Fruit fly (Drosophila melanogaster): ENCODE results near the gene Nedd4.

Nedd4 gene

dm6 chr3L:17485280-17485792 lies 44.5 kb upstream of the Nedd4 start (continued):
- TF ChIP-seq CG13775 (GFP tag; optimal IDR thresholded peaks at IDR 0.05): peak; percentile 15
- peak; percentile 57 for TF ChIP-seq CG10274 (GFP tag; optimal IDR thresholded peaks at IDR 0.05)
- no peak for TF ChIP-seq corto (GFP tag; optimal IDR thresholded peaks at IDR 0.05)
- TF ChIP-seq CG4617 (GFP tag; optimal IDR thresholded peaks at IDR 0.05; ENCODE audit: borderline replicate concordance): peak; percentile 29
- peak; percentile 8 to 92 for TF ChIP-seq bsh (GFP tag; optimal IDR thresholded peaks at IDR 0.05)
- TF ChIP-seq ken (GFP tag; IDR thresholded peaks at IDR 0.05): 0 out of 3 replicates have a peak, but pooled peaks have one; percentile 42
- TF ChIP-seq Sin3A (optimal IDR thresholded peaks at IDR 0.05): no peak
- TF ChIP-seq CG30403 (GFP tag; optimal IDR thresholded peaks at IDR 0.05): no peak
- TF ChIP-seq MESR4 (GFP tag; optimal IDR thresholded peaks at IDR 0.05): peak; percentile 19
- TF ChIP-seq pfk (GFP tag; optimal IDR thresholded peaks at IDR 0.05): peak; percentile 69
- TF ChIP-seq onecut (GFP tag; IDR thresholded peaks at IDR 0.05): peak; percentile 84
- TF ChIP-seq ems (GFP tag; optimal IDR thresholded peaks at IDR 0.05): no peak
- TF ChIP-seq CG3407 (GFP tag; optimal IDR thresholded peaks at IDR 0.05): peak; percentile 98
- TF ChIP-seq CG2678 (tag; optimal IDR thresholded peaks at IDR 0.05): peak; percentile 81
- no peak for TF ChIP-seq Doc2 (GFP tag; IDR thresholded peaks at IDR 0.05)
- TF ChIP-seq Ets65A (GFP tag): peak; percentile 80
- peak; percentile 42 for TF ChIP-seq pum (GFP tag; optimal IDR thresholded peaks at IDR 0.05)
- TF ChIP-seq CG42726 (GFP tag; IDR thresholded peaks at IDR 0.05; ENCODE audit: partially characterized antibody): no peak
- peak; percentile 22 for TF ChIP-seq jumu (GFP tag; optimal IDR thresholded peaks at IDR 0.05)
- TF ChIP-seq tll (GFP tag; optimal IDR thresholded peaks at IDR 0.05): no peak
- peak; percentile 87 for TF ChIP-seq CG11723 (GFP tag; optimal IDR thresholded peaks at IDR 0.05)
- peak; percentile 16 for TF ChIP-seq eyg (GFP tag; optimal IDR thresholded peaks at IDR 0.05)
- no peak for TF ChIP-seq lilli (GFP tag; optimal IDR thresholded peaks at IDR 0.05)
- no peak for TF ChIP-seq jigr1 (GFP tag; IDR thresholded peaks at IDR 0.05)
- TF ChIP-seq Antp (GFP tag; optimal IDR thresholded peaks at IDR 0.05): peak; percentile 48
- TF ChIP-seq Side (GFP tag; optimal IDR thresholded peaks at IDR 0.05): peak; percentile 72
- peak; percentile 58 for TF ChIP-seq CG4820 (GFP tag; optimal IDR thresholded peaks at IDR 0.05)
- TF ChIP-seq CG11696 (GFP tag; IDR thresholded peaks at IDR 0.05): no peak
- TF ChIP-seq CG6654 (GFP tag; optimal IDR thresholded peaks at IDR 0.05): peak; percentile 59
- peak; percentile 44; the same call in 1 of the 2 replicates for TF ChIP-seq E2f1 (GFP tag; IDR thresholded peaks at IDR 0.05)
- TF ChIP-seq CG17328 (GFP tag; IDR thresholded peaks at IDR 0.05): peak; percentile 55; the same call in 1 of the 2 replicates
- no peak for TF ChIP-seq sc (optimal IDR thresholded peaks at IDR 0.05)
- TF ChIP-seq sc (GFP tag; optimal IDR thresholded peaks at IDR 0.05): peak; percentile 89
- peak; percentile 91 for TF ChIP-seq grau (tag; optimal IDR thresholded peaks at IDR 0.05)
- TF ChIP-seq rib (GFP tag; IDR thresholded peaks at IDR 0.05): no peak
- TF ChIP-seq Vsx1 (GFP tag; optimal IDR thresholded peaks at IDR 0.05): peak; percentile 92
- TF ChIP-seq Awh (GFP tag; IDR thresholded peaks at IDR 0.05): peak; percentile 86
- peak; percentile 96 for TF ChIP-seq sens (GFP tag)
- peak; percentile 55 for TF ChIP-seq CG10543 (GFP tag; optimal IDR thresholded peaks at IDR 0.05)
- 0 out of 3 replicates have a peak, but pooled peaks have one; percentile 49 for TF ChIP-seq CG11695 (GFP tag; IDR thresholded peaks at IDR 0.05)
- TF ChIP-seq sug (tag; optimal IDR thresholded peaks at IDR 0.05): peak; percentile 8
- no peak for TF ChIP-seq hkb (optimal IDR thresholded peaks at IDR 0.05)
- TF ChIP-seq hkb (GFP tag; IDR thresholded peaks at IDR 0.05): peak; percentile 66
- TF ChIP-seq en (GFP tag; optimal IDR thresholded peaks at IDR 0.05): peak; percentile 48
- no peak for TF ChIP-seq CG13287 (GFP tag; IDR thresholded peaks at IDR 0.05; ENCODE audit: partially characterized antibody)
- TF ChIP-seq ttk (GFP tag; IDR thresholded peaks at IDR 0.05): no peak
- peak; percentile 79 for TF ChIP-seq CG18262 (tag; optimal IDR thresholded peaks at IDR 0.05)
- peak; percentile 66 for TF ChIP-seq vvl (GFP tag; IDR thresholded peaks at IDR 0.05)
- peak; percentile 75 for TF ChIP-seq tap (tag; optimal IDR thresholded peaks at IDR 0.05)
- TF ChIP-seq NC2α (GFP tag; optimal IDR thresholded peaks at IDR 0.05): peak; percentile 56
- TF ChIP-seq Bgb (GFP tag; IDR thresholded peaks at IDR 0.05; ENCODE audit: partially characterized antibody): no peak
- TF ChIP-seq CG9437 (GFP tag; optimal IDR thresholded peaks at IDR 0.05): no peak
